Worm (Caenorhabditis elegans): ENCODE data around the gene R05G6.10.

Gene R05G6.10

ce11 chrIV:7487554-7488456, 54.5 kb downstream of the R05G6.10 start, which contains the start of the genes his-60 and his-59:
Gene his-60, minus strand, starts transcription at chrIV:7487992.
Gene his-59, plus strand, starts transcription at chrIV:7488249.
- TF ChIP-seq unc-62 (GFP tag; optimal IDR thresholded peaks at IDR 0.05): no peak

ce11 chrIV:7486201-7486947, 56.0 kb downstream of the R05G6.10 start, which contains the start of the genes his-61 and his-62:
Gene his-61, minus strand, starts transcription at chrIV:7486217.
Gene his-62, plus strand, starts transcription at chrIV:7486545.
- no peak for TF ChIP-seq unc-62 (GFP tag; optimal IDR thresholded peaks at IDR 0.05)

- TF ChIP-seq unc-62 (GFP tag; optimal IDR thresholded peaks at IDR 0.05): no peak
These were observed 64.2 kb downstream of the R05G6.10 start, which contains the start of gene rod-1 for ce11 chrIV:7478134-7478533. Gene rod-1, plus strand, starts transcription at chrIV:7478452.

ce11 chrIV:7477697-7478096, 64.6 kb downstream of the R05G6.10 start:
- no peak for TF ChIP-seq unc-62 (GFP tag; optimal IDR thresholded peaks at IDR 0.05)

ce11 chrIV:7477197-7477596, 65.1 kb downstream of the R05G6.10 start, which contains the start of gene pycr-4:
Gene pycr-4, minus strand, starts transcription at chrIV:7477297.
- TF ChIP-seq unc-62 (GFP tag; optimal IDR thresholded peaks at IDR 0.05): no peak

- TF ChIP-seq unc-62 (GFP tag; optimal IDR thresholded peaks at IDR 0.05): no peak
These were observed 67.5 kb downstream of the R05G6.10 start, which contains the start of gene slc-25A18.2 for ce11 chrIV:7474826-7475225. Gene slc-25A18.2, plus strand, starts transcription at chrIV:7475041.

ce11 chrIV:7473159-7473649, 69.1 kb downstream of the R05G6.10 start, which contains the start of the genes plk-3 and F55G1.6:
Gene plk-3, minus strand, starts transcription at chrIV:7473209.
Gene F55G1.6, plus strand, starts transcription at chrIV:7473517.
- no peak for TF ChIP-seq unc-62 (GFP tag; optimal IDR thresholded peaks at IDR 0.05)

DNA sequence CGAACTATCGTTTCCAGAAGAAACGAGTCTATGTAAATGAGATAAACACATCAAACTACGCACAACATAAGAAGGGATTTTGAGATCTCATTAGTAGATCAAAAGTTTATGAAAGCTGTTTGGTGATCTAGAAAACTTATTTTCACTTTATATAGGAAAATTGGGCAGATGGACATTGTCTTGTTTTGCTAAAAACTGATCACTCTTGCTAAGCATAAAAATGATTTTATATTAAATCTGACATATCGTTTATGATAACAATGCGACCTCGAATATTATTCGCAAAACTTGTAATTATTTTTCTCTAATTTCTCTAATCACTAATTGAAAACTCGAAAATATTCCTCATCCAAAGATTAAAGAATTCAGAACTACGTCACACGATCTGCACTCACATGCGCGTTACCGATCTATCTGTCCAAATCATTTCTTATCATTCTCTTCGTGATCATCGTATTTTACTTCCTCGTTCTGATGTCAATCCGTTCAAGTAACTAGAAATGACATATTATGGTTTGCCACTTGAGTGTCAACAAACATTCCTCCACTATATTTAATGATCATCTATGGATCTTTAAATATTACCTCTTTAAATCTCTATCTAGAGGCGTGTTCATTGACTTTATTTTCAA, 72.4 kb downstream of the R05G6.10 start, which contains the start of gene F55G1.7:
TSS of gene F55G1.7 (minus strand) at position 51 of the 632 bp plus-strand sequence.
- TF ChIP-seq unc-62 (GFP tag; optimal IDR thresholded peaks at IDR 0.05): no peak

DNA sequence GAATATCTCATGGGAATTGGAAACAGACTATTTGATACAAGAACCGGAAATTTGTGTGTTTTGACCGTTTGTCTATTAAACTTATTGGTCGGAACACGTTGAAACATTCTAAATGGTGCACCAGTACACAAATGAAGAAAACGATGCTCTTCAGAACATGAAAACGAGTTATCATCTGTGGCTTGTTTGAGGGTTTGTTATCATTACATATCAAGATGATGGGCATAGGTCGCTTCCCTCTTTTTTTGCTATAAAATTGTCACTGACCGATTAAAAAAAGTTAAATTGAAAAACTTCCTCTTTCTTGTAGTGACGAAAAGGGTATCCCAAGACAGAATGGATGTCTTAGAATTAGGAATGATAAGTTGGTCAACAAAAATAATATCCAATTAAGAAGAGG, 73.7 kb downstream of the R05G6.10 start:
- TF ChIP-seq unc-62 (GFP tag; optimal IDR thresholded peaks at IDR 0.05): no peak

All from whole organism, dauer.